Fruit fly (Drosophila melanogaster) whole organism, embryonic: ENCODE data around the gene mats.

ENCODE experiments used
- Aef1 ChIP-seq: fragments of 200-800 bp; sonication (Bioruptor generic); IDR thresholded peaks from 3 replicates; pipeline ENCODE4 v1.3.6; 2022; ENCODE audit warnings: missing biosample characterization, missing genetic modification characterization
- Atf6 ChIP-seq: fragments of 200-800 bp; sonication (Bioruptor generic); IDR thresholded peaks from 2 replicates; pipeline ENCODE4 v1.3.6; 2022; ENCODE audit warnings: missing biosample characterization, missing genetic modification characterization
- B-H2 ChIP-seq: fragments of 200-800 bp; sonication (Bioruptor generic); optimal IDR thresholded peaks from 2 replicates; lab custom pipeline; 2018; ENCODE audit warnings: missing biosample characterization, mild to moderate bottlenecking, missing genetic modification characterization
- CG10274 ChIP-seq: fragments of 200-800 bp; sonication (Bioruptor generic); optimal IDR thresholded peaks from 3 replicates; lab custom pipeline; 2017; ENCODE audit warnings: missing biosample characterization, mild to moderate bottlenecking, missing genetic modification characterization
- CG10959 ChIP-seq: fragments of 200-800 bp; sonication (Bioruptor generic); IDR thresholded peaks from 2 replicates; pipeline ENCODE4 v1.3.6; 2022; ENCODE audit warnings: missing biosample characterization, missing genetic modification characterization
- CG11247 ChIP-seq: fragments of 200-800 bp; sonication (Bioruptor generic); IDR thresholded peaks from 2 replicates; pipeline ENCODE4 v1.3.6; 2022; ENCODE audit warnings: missing biosample characterization, missing genetic modification characterization
- CG12071 ChIP-seq: fragments of 200-800 bp; sonication (Bioruptor generic); optimal IDR thresholded peaks from 3 replicates; lab custom pipeline; 2018; ENCODE audit warnings: missing biosample characterization, mild to moderate bottlenecking, missing genetic modification characterization
- CG12155 ChIP-seq: fragments of 200-800 bp; sonication (Bioruptor generic); optimal IDR thresholded peaks from 3 replicates; lab custom pipeline; 2016; ENCODE audit warnings: missing biosample characterization, missing genetic modification characterization
- CG12744 ChIP-seq: fragments of 200-800 bp; sonication (Bioruptor generic); optimal IDR thresholded peaks from 2 replicates; lab custom pipeline; 2016; ENCODE audit warnings: missing biosample characterization, missing genetic modification characterization
- CG13424 ChIP-seq: fragments of 200-800 bp; sonication (Bioruptor generic); optimal IDR thresholded peaks from 2 replicates; lab custom pipeline; 2019; ENCODE audit warnings: missing biosample characterization, mild to moderate bottlenecking, missing genetic modification characterization, moderate library complexity
- CG14667 ChIP-seq: fragments of 200-800 bp; sonication (Bioruptor generic); IDR thresholded peaks from 2 replicates; pipeline ENCODE4 v1.3.6; 2022; ENCODE audit warnings: missing biosample characterization, missing genetic modification characterization
- CG32767 ChIP-seq: fragments of 200-800 bp; sonication (Bioruptor generic); IDR thresholded peaks from 2 replicates; pipeline ENCODE4 v1.3.6; 2022; ENCODE audit warnings: missing biosample characterization, missing genetic modification characterization
- CG32772 ChIP-seq: fragments of 200-800 bp; sonication (Bioruptor generic); IDR thresholded peaks from 2 replicates; pipeline ENCODE4 v1.3.6; 2022; ENCODE audit warnings: missing biosample characterization, missing genetic modification characterization
- CG34376 ChIP-seq: fragments of 200-800 bp; sonication (Bioruptor generic); optimal IDR thresholded peaks from 2 replicates; lab custom pipeline; 2018; ENCODE audit warnings: missing biosample characterization, mild to moderate bottlenecking, missing genetic modification characterization
- CG34422 ChIP-seq: fragments of 200-800 bp; sonication (Bioruptor generic); IDR thresholded peaks from 3 replicates; pipeline ENCODE4 v1.3.6; 2022; ENCODE audit warnings: missing biosample characterization, missing genetic modification characterization
- CG3995 ChIP-seq: fragments of 200-800 bp; sonication (Bioruptor generic); optimal IDR thresholded peaks from 3 replicates; lab custom pipeline; 2016; ENCODE audit warnings: missing biosample characterization, missing genetic modification characterization
- CG43689 ChIP-seq: fragments of 200-800 bp; sonication (Bioruptor generic); IDR thresholded peaks from 2 replicates; pipeline ENCODE4 v1.3.6; 2022; ENCODE audit warnings: missing biosample characterization, missing genetic modification characterization
- Dbx ChIP-seq: fragments of 200-800 bp; sonication (Bioruptor generic); IDR thresholded peaks from 3 replicates; pipeline ENCODE4 v1.3.6; 2022; ENCODE audit warnings: missing biosample characterization, missing genetic modification characterization
- E2f1 ChIP-seq: fragments of 200-800 bp; sonication (Bioruptor generic); IDR thresholded peaks from 2 replicates; pipeline ENCODE4 v1.3.6; 2022; ENCODE audit warnings: missing biosample characterization, missing genetic modification characterization
- H2.0 ChIP-seq: fragments of 200-800 bp; sonication (Bioruptor generic); IDR thresholded peaks from 2 replicates; pipeline ENCODE4 v1.3.6; 2022; ENCODE audit warnings: missing biosample characterization, missing genetic modification characterization
- HLH54F ChIP-seq: fragments of 200-800 bp; sonication (Bioruptor generic); optimal IDR thresholded peaks from 3 replicates; lab custom pipeline; 2016; ENCODE audit warnings: missing biosample characterization, missing genetic modification characterization
- Hey ChIP-seq: fragments of 200-800 bp; sonication (Bioruptor generic); optimal IDR thresholded peaks from 3 replicates; lab custom pipeline; 2018; ENCODE audit warnings: missing biosample characterization, mild to moderate bottlenecking, missing genetic modification characterization
- Hr51 ChIP-seq, 2 experiments: fragments of 200-800 bp; sonication (Bioruptor generic); optimal IDR thresholded peaks; 2 replicates in 1 of 2; 3 replicates in 1 of 2; lab custom pipeline; 2016 to 2018; ENCODE audit warnings: missing biosample characterization in 2 of 2, missing genetic modification characterization in 2 of 2, mild to moderate bottlenecking in 1 of 2, moderate library complexity in 1 of 2
- Lim3 ChIP-seq: fragments of 200-800 bp; sonication (Bioruptor generic); IDR thresholded peaks from 2 replicates; pipeline ENCODE4 v1.3.6; 2022; ENCODE audit warnings: missing biosample characterization, missing genetic modification characterization
- MBD-R2 ChIP-seq: fragments of 200-800 bp; sonication (Bioruptor generic); IDR thresholded peaks from 2 replicates; pipeline ENCODE4 v1.3.6; 2022; ENCODE audit warnings: missing biosample characterization, missing genetic modification characterization
- Med ChIP-seq: fragments of 200-800 bp; sonication (Bioruptor generic); peaks from one replicate; lab custom pipeline; 2016; ENCODE audit warnings: missing biosample characterization, missing genetic modification characterization, mild to moderate bottlenecking, inconsistent platforms, moderate library complexity
- NFAT ChIP-seq: fragments of 200-800 bp; sonication (Bioruptor generic); IDR thresholded peaks from 2 replicates; pipeline ENCODE4 v1.3.6; 2022; ENCODE audit warnings: missing biosample characterization, missing genetic modification characterization
- Ptx1 ChIP-seq: fragments of 200-800 bp; sonication (Bioruptor generic); IDR thresholded peaks from 2 replicates; pipeline ENCODE4 v1.3.6; 2022; ENCODE audit warnings: missing biosample characterization, missing genetic modification characterization
- Tbp ChIP-seq: fragments of >200 bp; optimal IDR thresholded peaks from 2 replicates; lab custom pipeline; 2018; ENCODE audit warnings: missing biosample characterization, missing genetic modification characterization
- Trl ChIP-seq, 3 experiments: fragments of >200 bp in 2 of 3; fragments of 200-800 bp in 1 of 3; sonication (Bioruptor generic) in 1 of 3; optimal IDR thresholded peaks; 2 replicates in 1 of 3; 3 replicates in 2 of 3; lab custom pipeline; 2016 to 2017; ENCODE audit warnings: missing biosample characterization in 1 of 3, missing genetic modification characterization in 1 of 3
- ab ChIP-seq: fragments of 200-800 bp; sonication (Bioruptor generic); optimal IDR thresholded peaks from 2 replicates; lab custom pipeline; 2016; ENCODE audit warnings: missing biosample characterization, missing genetic modification characterization
- al ChIP-seq: fragments of 200-800 bp; sonication (Bioruptor generic); IDR thresholded peaks from 2 replicates; pipeline ENCODE4 v1.3.6; 2022; ENCODE audit warnings: missing biosample characterization, missing genetic modification characterization
- bab2 ChIP-seq: fragments of 200-800 bp; sonication (Bioruptor generic); optimal IDR thresholded peaks from 2 replicates; lab custom pipeline; 2016; ENCODE audit warnings: missing biosample characterization, missing genetic modification characterization
- caup ChIP-seq: fragments of 200-800 bp; sonication (Bioruptor generic); optimal IDR thresholded peaks from 3 replicates; lab custom pipeline; 2017; ENCODE audit warnings: missing biosample characterization, mild to moderate bottlenecking, missing genetic modification characterization, moderate library complexity; ENCODE audit not compliant: severe bottlenecking
- corto ChIP-seq: fragments of 200-800 bp; sonication (Bioruptor generic); optimal IDR thresholded peaks from 2 replicates; lab custom pipeline; 2016; ENCODE audit warnings: missing biosample characterization, mild to moderate bottlenecking, missing genetic modification characterization, moderate library complexity
- dysf ChIP-seq: fragments of 200-800 bp; sonication (Bioruptor generic); IDR thresholded peaks from 3 replicates; pipeline ENCODE4 v1.3.6; 2022; ENCODE audit warnings: missing biosample characterization, missing genetic modification characterization
- gce ChIP-seq: fragments of 200-800 bp; sonication (Bioruptor generic); IDR thresholded peaks from 3 replicates; pipeline ENCODE4 v1.3.6; 2022; ENCODE audit warnings: missing biosample characterization, missing genetic modification characterization
- h ChIP-seq: fragments of >200 bp; optimal IDR thresholded peaks from 2 replicates; lab custom pipeline; 2017
- ham ChIP-seq: fragments of 200-800 bp; sonication (Bioruptor generic); IDR thresholded peaks from 2 replicates; pipeline ENCODE4 v1.3.6; 2022; ENCODE audit warnings: missing biosample characterization, missing genetic modification characterization
- ken ChIP-seq: fragments of 200-800 bp; sonication (Bioruptor generic); IDR thresholded peaks from 3 replicates; pipeline ENCODE4 v1.3.6; 2022; ENCODE audit warnings: missing biosample characterization, missing genetic modification characterization
- lab ChIP-seq: fragments of 200-800 bp; sonication (Bioruptor generic); optimal IDR thresholded peaks from 3 replicates; lab custom pipeline; 2017; ENCODE audit warnings: missing biosample characterization, missing genetic modification characterization, mild to moderate bottlenecking, moderate library complexity, missing genetic modification reagents
- nerfin-1 ChIP-seq: fragments of 200-800 bp; sonication (Bioruptor generic); optimal IDR thresholded peaks from 3 replicates; lab custom pipeline; 2019; ENCODE audit warnings: missing biosample characterization, mild to moderate bottlenecking, missing genetic modification characterization, moderate library complexity
- onecut ChIP-seq: fragments of 200-800 bp; sonication (Bioruptor generic); IDR thresholded peaks from 2 replicates; pipeline ENCODE4 v1.3.6; 2022; ENCODE audit warnings: missing biosample characterization, missing genetic modification characterization
- pita ChIP-seq: fragments of 200-800 bp; sonication (Bioruptor generic); optimal IDR thresholded peaks from 2 replicates; lab custom pipeline; 2017; ENCODE audit warnings: missing biosample characterization, mild to moderate bottlenecking, missing genetic modification characterization
- pnt ChIP-seq: fragments of 200-800 bp; sonication (Bioruptor generic); optimal IDR thresholded peaks from 3 replicates; lab custom pipeline; 2016; ENCODE audit warnings: missing biosample characterization, missing genetic modification characterization
- sob ChIP-seq: fragments of 200-800 bp; sonication (Bioruptor generic); IDR thresholded peaks from 2 replicates; pipeline ENCODE4 v1.3.6; 2022; ENCODE audit warnings: missing biosample characterization, missing genetic modification characterization
- stc ChIP-seq: fragments of 200-800 bp; sonication (Bioruptor generic); IDR thresholded peaks from 2 replicates; pipeline ENCODE4 v1.3.6; 2022; ENCODE audit warnings: missing biosample characterization, missing genetic modification characterization
- tx ChIP-seq: fragments of 200-800 bp; sonication (Bioruptor generic); optimal IDR thresholded peaks from 2 replicates; lab custom pipeline; 2016; ENCODE audit warnings: missing biosample characterization, missing genetic modification characterization
- usp ChIP-seq: fragments of >200 bp; optimal IDR thresholded peaks from 2 replicates; lab custom pipeline; 2017; ENCODE audit warnings: missing biosample characterization, missing genetic modification characterization
- vfl ChIP-seq: fragments of 200-800 bp; sonication (Bioruptor generic); optimal IDR thresholded peaks from 2 replicates; lab custom pipeline; 2016; ENCODE audit warnings: missing biosample characterization, missing genetic modification characterization

Gene mats

dm6 chr3R:22447195-22447873 lies 26.4 kb downstream of the mats start, which contains the start of gene CG34288 (continued):
- TF ChIP-seq E2f1 (GFP tag; lab: Robert Waterston, UW) (peak; percentile 66), Dbx (GFP tag; lab: Robert Waterston, UW) (peak; percentile 75), al (GFP tag; lab: Robert Waterston, UW) (peak; percentile 44; the same call in 1 of the 2 replicates), ken (peak; percentile 73), CG14667 (no peak), sob (GFP tag; lab: Robert Waterston, UW) (peak; percentile 73), Atf6 (GFP tag; lab: Robert Waterston, UW) (peak; percentile 68; the same call in 1 of the 2 replicates), H2.0 (GFP tag; lab: Robert Waterston, UW) (peak; percentile 37; the same call in 1 of the 2 replicates), vfl (GFP tag; lab: Kevin White, UChicago) (no peak), pnt (GFP tag; lab: Kevin White, UChicago) (no peak), caup (GFP tag; lab: Kevin White, UChicago) (peak; percentile 34), CG10959 (GFP tag; lab: Robert Waterston, UW) (peak; percentile 33; the same call in 1 of the 2 replicates), CG12071 (GFP tag; lab: Kevin White, UChicago) (peak; percentile 28), Hey (tag; lab: Kevin White, UChicago) (peak; percentile 11), tx (GFP tag; lab: Kevin White, UChicago) (peak; percentile 2), bab2 (peak; percentile 14), dysf (GFP tag; lab: Robert Waterston, UW) (peak; percentile 59; the same call in 2 of the 3 replicates), Lim3 (no peak), MBD-R2 (GFP tag; lab: Robert Waterston, UW) (peak; percentile 13; the same call in 1 of the 2 replicates), pita (no peak), CG10274 (GFP tag; lab: Kevin White, UChicago) (peak; percentile 99), h (no peak), CG32772 (0 out of 2 replicates have a peak, but pooled peaks have one; percentile 6), Med (peak; percentile 91), nerfin-1 (tag; lab: Kevin White, UChicago) (no peak), CG3995 (no peak), HLH54F (no peak), lab (GFP tag; lab: Kevin White, UChicago) (peak; percentile 82), CG13424 (no peak), CG11247 (GFP tag; lab: Robert Waterston, UW) (peak; percentile 50; the same call in 1 of the 2 replicates), ab (no peak), CG34376 (GFP tag; lab: Kevin White, UChicago) (peak; percentile 89), stc (no peak), CG12155 (GFP tag; lab: Kevin White, UChicago) (peak; percentile 2), Ptx1 (GFP tag; lab: Robert Waterston, UW) (peak; percentile 68), CG43689 (0 out of 2 replicates have a peak, but pooled peaks have one; percentile 14), CG34422 (GFP tag; lab: Robert Waterston, UW) (peak; percentile 29; the same call in 1 of the 3 replicates), Tbp (no peak), CG12744 (GFP tag; lab: Kevin White, UChicago) (no peak), usp (no peak), CG32767 (GFP tag; lab: Robert Waterston, UW) (no peak), Hr51 (GFP tag; optimal IDR thresholded peaks at IDR 0.05; lab: Kevin White, UChicago) (peak in 1 of 2 experiments; percentile 47), B-H2 (GFP tag; lab: Kevin White, UChicago) (no peak), onecut (peak; percentile 32), Aef1 (GFP tag; lab: Robert Waterston, UW) (peak; percentile 48), NFAT (GFP tag; lab: Robert Waterston, UW) (peak; percentile 73), ham (GFP tag; lab: Robert Waterston, UW) (peak; percentile 31; the same call in 1 of the 2 replicates), gce (GFP tag; lab: Robert Waterston, UW) (0 out of 3 replicates have a peak, but pooled peaks have one; percentile 9), Trl (optimal IDR thresholded peaks at IDR 0.05; lab: Kevin White, UChicago) (no peak), Trl (GFP tag; optimal IDR thresholded peaks at IDR 0.05; lab: Kevin White, UChicago) (peak; percentile 6), corto (GFP tag; lab: Kevin White, UChicago) (peak; percentile 78)
